Worm (Caenorhabditis elegans) whole organism, L4 larva: ENCODE results near the gene F55C12.6.

Source experiments
- ces-1 ChIP-seq: fragments of 150-350 bp; sonication (generic microtip); optimal IDR thresholded peaks from 4 replicates; lab custom pipeline; 2014; ENCODE audit warnings: missing biosample characterization, missing genetic modification reagents, missing genetic modification characterization
- nhr-237 ChIP-seq: sonication (generic microtip); optimal IDR thresholded peaks from 2 replicates; lab custom pipeline; 2017; ENCODE audit warnings: missing biosample characterization, missing genetic modification characterization

DNA sequence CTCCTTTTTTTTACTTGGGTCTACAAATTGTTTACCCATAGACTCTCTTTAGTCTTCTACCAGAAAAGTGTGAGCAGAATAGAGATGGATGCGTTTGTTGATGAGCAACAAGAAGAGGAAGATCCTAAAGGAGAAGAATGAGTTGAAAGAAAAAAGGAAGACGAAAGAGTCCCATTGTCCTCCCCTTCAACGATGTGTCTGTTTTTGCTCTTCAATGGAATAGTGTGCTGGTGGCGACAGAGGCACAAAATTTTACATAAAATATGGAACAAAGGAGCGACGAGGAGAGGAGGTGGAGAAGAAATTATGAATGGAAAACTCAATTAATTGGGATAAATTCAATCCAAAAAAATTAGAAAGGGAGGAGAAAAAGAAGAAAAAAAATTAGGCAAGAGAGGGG lies 15.3 kb downstream of the F55C12.6 start:
- TF ChIP-seq nhr-237 (no peak), ces-1 (GFP tag; lab: Kevin White, UChicago) (no peak)
